Fruit fly (Drosophila melanogaster) whole organism, embryonic: ENCODE results near the gene Gbs-76A.

ENCODE experiments used
- Asciz ChIP-seq: fragments of 200-800 bp; sonication (Bioruptor generic); optimal IDR thresholded peaks from 2 replicates; lab custom pipeline; 2017; ENCODE audit warnings: missing biosample characterization, mild to moderate bottlenecking, missing genetic modification characterization, missing genetic modification reagents
- Atf3 ChIP-seq: fragments of 200-800 bp; sonication (Bioruptor generic); optimal IDR thresholded peaks from 3 replicates; lab custom pipeline; 2016; ENCODE audit warnings: missing biosample characterization, missing genetic modification characterization
- CG10321 ChIP-seq: fragments of 200-800 bp; sonication (Bioruptor generic); IDR thresholded peaks from 2 replicates; pipeline ENCODE4 v1.3.6; 2022; ENCODE audit warnings: missing biosample characterization, missing genetic modification characterization
- CG11398 ChIP-seq: fragments of 200-800 bp; sonication (Bioruptor generic); optimal IDR thresholded peaks from 2 replicates; lab custom pipeline; 2016; ENCODE audit warnings: missing biosample characterization, missing genetic modification characterization
- CG12219 ChIP-seq: fragments of 200-800 bp; sonication (Bioruptor generic); optimal IDR thresholded peaks from 3 replicates; lab custom pipeline; 2018; ENCODE audit warnings: missing biosample characterization, mild to moderate bottlenecking, missing genetic modification characterization
- CG12299 ChIP-seq: fragments of 200-800 bp; sonication (Bioruptor generic); optimal IDR thresholded peaks from 2 replicates; lab custom pipeline; 2018; ENCODE audit warnings: missing biosample characterization, mild to moderate bottlenecking, missing genetic modification characterization
- CG1233 ChIP-seq: fragments of 200-800 bp; sonication (Bioruptor generic); optimal IDR thresholded peaks from 4 replicates; lab custom pipeline; 2018; ENCODE audit warnings: missing biosample characterization, mild to moderate bottlenecking, missing genetic modification characterization
- CG12942 ChIP-seq: fragments of 200-800 bp; sonication (Bioruptor generic); optimal IDR thresholded peaks from 3 replicates; lab custom pipeline; 2016; ENCODE audit warnings: missing biosample characterization, missing genetic modification characterization
- CG13123 ChIP-seq: fragments of 200-800 bp; sonication (Bioruptor generic); optimal IDR thresholded peaks from 2 replicates; lab custom pipeline; 2016; ENCODE audit warnings: missing biosample characterization, missing genetic modification characterization
- CG13287 ChIP-seq: fragments of 200-800 bp; sonication (Bioruptor generic); IDR thresholded peaks from 2 replicates; pipeline ENCODE4 v1.3.6; 2022; ENCODE audit warnings: missing biosample characterization, missing genetic modification characterization; ENCODE audit not compliant: partially characterized antibody
- CG13894 ChIP-seq: fragments of 200-800 bp; sonication (Bioruptor generic); optimal IDR thresholded peaks from 3 replicates; lab custom pipeline; 2018; ENCODE audit warnings: missing biosample characterization, mild to moderate bottlenecking, missing genetic modification characterization, moderate library complexity
- CG15073 ChIP-seq: fragments of 200-800 bp; sonication (Bioruptor generic); optimal IDR thresholded peaks from 2 replicates; lab custom pipeline; 2016; ENCODE audit warnings: missing biosample characterization, missing genetic modification characterization
- CG16815 ChIP-seq: fragments of 200-800 bp; sonication (Bioruptor generic); optimal IDR thresholded peaks from 3 replicates; lab custom pipeline; 2017; ENCODE audit warnings: missing biosample characterization, mild to moderate bottlenecking, missing genetic modification characterization
- CG16863 ChIP-seq: fragments of 200-800 bp; sonication (Bioruptor generic); optimal IDR thresholded peaks from 3 replicates; lab custom pipeline; 2016; ENCODE audit warnings: missing biosample characterization, missing genetic modification characterization
- CG17912 ChIP-seq: fragments of 200-800 bp; sonication (Bioruptor generic); optimal IDR thresholded peaks from 2 replicates; lab custom pipeline; 2018; ENCODE audit warnings: missing biosample characterization, mild to moderate bottlenecking, missing genetic modification characterization
- CG18619 ChIP-seq: fragments of 200-800 bp; sonication (Bioruptor generic); optimal IDR thresholded peaks from 3 replicates; lab custom pipeline; 2017; ENCODE audit warnings: missing biosample characterization, mild to moderate bottlenecking, missing genetic modification characterization
- CG2120 ChIP-seq: fragments of 200-800 bp; sonication (Bioruptor generic); optimal IDR thresholded peaks from 3 replicates; lab custom pipeline; 2016; ENCODE audit warnings: missing biosample characterization, missing genetic modification characterization
- CG31365 ChIP-seq: fragments of 200-800 bp; sonication (Bioruptor generic); optimal IDR thresholded peaks from 2 replicates; lab custom pipeline; 2018; ENCODE audit warnings: missing biosample characterization, mild to moderate bottlenecking, missing genetic modification characterization
- CG6254 ChIP-seq: fragments of 200-800 bp; sonication (Bioruptor generic); optimal IDR thresholded peaks from 3 replicates; lab custom pipeline; 2017; ENCODE audit warnings: mild to moderate bottlenecking, missing biosample characterization, missing genetic modification reagents, missing genetic modification characterization
- CG6683 ChIP-seq: fragments of 200-800 bp; sonication (Bioruptor generic); optimal IDR thresholded peaks from 2 replicates; lab custom pipeline; 2017; ENCODE audit warnings: missing biosample characterization, mild to moderate bottlenecking, missing genetic modification characterization, missing genetic modification reagents
- CG6854 ChIP-seq: fragments of 200-800 bp; sonication (Bioruptor generic); optimal IDR thresholded peaks from 3 replicates; lab custom pipeline; 2017; ENCODE audit warnings: missing biosample characterization, mild to moderate bottlenecking, missing genetic modification characterization
- CG7987 ChIP-seq: fragments of 200-800 bp; sonication (Bioruptor generic); optimal IDR thresholded peaks from 2 replicates; lab custom pipeline; 2018; ENCODE audit warnings: missing biosample characterization, mild to moderate bottlenecking, missing genetic modification characterization, moderate library complexity
- CG8478 ChIP-seq: fragments of >200 bp; optimal IDR thresholded peaks from 2 replicates; lab custom pipeline; 2018
- Hey ChIP-seq: fragments of 200-800 bp; sonication (Bioruptor generic); optimal IDR thresholded peaks from 3 replicates; lab custom pipeline; 2018; ENCODE audit warnings: missing biosample characterization, mild to moderate bottlenecking, missing genetic modification characterization
- Hmr ChIP-seq: fragments of 200-800 bp; sonication (Bioruptor generic); optimal IDR thresholded peaks from 3 replicates; lab custom pipeline; 2017; ENCODE audit warnings: mild to moderate bottlenecking, missing biosample characterization, missing genetic modification reagents, missing genetic modification characterization
- Hr51 ChIP-seq, 2 experiments: fragments of 200-800 bp; sonication (Bioruptor generic); optimal IDR thresholded peaks; 2 replicates in 1 of 2; 3 replicates in 1 of 2; lab custom pipeline; 2016 to 2018; ENCODE audit warnings: missing biosample characterization in 2 of 2, missing genetic modification characterization in 2 of 2, mild to moderate bottlenecking in 1 of 2, moderate library complexity in 1 of 2
- Side ChIP-seq: fragments of 200-800 bp; sonication (Bioruptor generic); optimal IDR thresholded peaks from 2 replicates; lab custom pipeline; 2016; ENCODE audit warnings: missing biosample characterization, missing genetic modification characterization
- Sry-δ ChIP-seq: fragments of 200-800 bp; sonication (Bioruptor generic); optimal IDR thresholded peaks from 2 replicates; lab custom pipeline; 2016; ENCODE audit warnings: missing biosample characterization, missing genetic modification characterization
- caup ChIP-seq: fragments of 200-800 bp; sonication (Bioruptor generic); optimal IDR thresholded peaks from 3 replicates; lab custom pipeline; 2017; ENCODE audit warnings: missing biosample characterization, mild to moderate bottlenecking, missing genetic modification characterization, moderate library complexity; ENCODE audit not compliant: severe bottlenecking
- chif ChIP-seq, 2 experiments: fragments of 200-800 bp; sonication (Bioruptor generic); optimal IDR thresholded peaks; 3 replicates each; lab custom pipeline; 2016; ENCODE audit warnings: missing biosample characterization in 2 of 2, missing genetic modification characterization in 2 of 2
- cwo ChIP-seq: fragments of 200-800 bp; sonication (Bioruptor generic); optimal IDR thresholded peaks from 3 replicates; lab custom pipeline; 2017; ENCODE audit warnings: missing biosample characterization, missing genetic modification characterization, mild to moderate bottlenecking, moderate library complexity, missing genetic modification reagents
- disco-r ChIP-seq: fragments of 200-800 bp; sonication (Bioruptor generic); optimal IDR thresholded peaks from 2 replicates; lab custom pipeline; 2016; ENCODE audit warnings: missing biosample characterization, missing genetic modification characterization
- eyg ChIP-seq: fragments of 200-800 bp; sonication (Bioruptor generic); optimal IDR thresholded peaks from 3 replicates; lab custom pipeline; 2016; ENCODE audit warnings: missing biosample characterization, missing genetic modification characterization
- kni ChIP-seq: fragments of 200-800 bp; sonication (Bioruptor generic); optimal IDR thresholded peaks from 3 replicates; lab custom pipeline; 2017; ENCODE audit warnings: mild to moderate bottlenecking, missing biosample characterization, missing genetic modification reagents, missing genetic modification characterization
- knrl ChIP-seq: fragments of 200-800 bp; sonication (Bioruptor generic); IDR thresholded peaks from 3 replicates; pipeline ENCODE4 v1.3.6; 2022; ENCODE audit warnings: missing biosample characterization, missing genetic modification characterization; ENCODE audit not compliant: partially characterized antibody
- pho ChIP-seq: fragments of 200-800 bp; sonication (Bioruptor generic); optimal IDR thresholded peaks from 2 replicates; lab custom pipeline; 2016; ENCODE audit warnings: missing biosample characterization, missing genetic modification characterization
- pnt ChIP-seq: fragments of 200-800 bp; sonication (Bioruptor generic); optimal IDR thresholded peaks from 3 replicates; lab custom pipeline; 2016; ENCODE audit warnings: missing biosample characterization, missing genetic modification characterization
- pzg ChIP-seq: fragments of 200-800 bp; sonication (Bioruptor generic); optimal IDR thresholded peaks from 3 replicates; lab custom pipeline; 2018; ENCODE audit warnings: missing biosample characterization, mild to moderate bottlenecking, missing genetic modification characterization, moderate library complexity
- run ChIP-seq: fragments of 200-800 bp; sonication (Bioruptor generic); optimal IDR thresholded peaks from 3 replicates; lab custom pipeline; 2018; ENCODE audit warnings: missing biosample characterization, mild to moderate bottlenecking, missing genetic modification characterization
- seq ChIP-seq: fragments of 200-800 bp; sonication (Bioruptor generic); IDR thresholded peaks from 2 replicates; pipeline ENCODE4 v1.3.6; 2022; ENCODE audit warnings: missing biosample characterization, missing genetic modification characterization
- stc ChIP-seq: fragments of 200-800 bp; sonication (Bioruptor generic); IDR thresholded peaks from 2 replicates; pipeline ENCODE4 v1.3.6; 2022; ENCODE audit warnings: missing biosample characterization, missing genetic modification characterization
- tx ChIP-seq: fragments of 200-800 bp; sonication (Bioruptor generic); optimal IDR thresholded peaks from 2 replicates; lab custom pipeline; 2016; ENCODE audit warnings: missing biosample characterization, missing genetic modification characterization
- unpg ChIP-seq: fragments of 200-800 bp; sonication (Bioruptor generic); optimal IDR thresholded peaks from 3 replicates; lab custom pipeline; 2018; ENCODE audit warnings: missing biosample characterization, mild to moderate bottlenecking, missing genetic modification characterization, moderate library complexity
- vfl ChIP-seq: fragments of 200-800 bp; sonication (Bioruptor generic); optimal IDR thresholded peaks from 2 replicates; lab custom pipeline; 2016; ENCODE audit warnings: missing biosample characterization, missing genetic modification characterization
- wek ChIP-seq: fragments of 200-800 bp; sonication (Bioruptor generic); optimal IDR thresholded peaks from 3 replicates; lab custom pipeline; 2018; ENCODE audit warnings: missing biosample characterization, mild to moderate bottlenecking, missing genetic modification characterization, moderate library complexity

Gene Gbs-76A

dm6 chr3L:19337398-19338086 is 45.0 kb upstream of the Gbs-76A start, which contains the start of gene pip (continued):
- TF ChIP-seq CG16863 (GFP tag; lab: Kevin White, UChicago) (peak; percentile 21), chif (GFP tag; optimal IDR thresholded peaks at IDR 0.05; lab: Kevin White, UChicago) (peak in 1 of 2 experiments; percentile 14), pzg (GFP tag; lab: Kevin White, UChicago) (no peak), eyg (peak; percentile 63), Hey (peak; percentile 30), cwo (peak; percentile 20), CG11398 (GFP tag; lab: Kevin White, UChicago) (peak; percentile 58), CG7987 (peak; percentile 72), Side (peak; percentile 50), CG1233 (peak; percentile 65), CG13123 (GFP tag; lab: Kevin White, UChicago) (peak; percentile 8), CG6854 (peak; percentile 68), disco-r (no peak), pho (GFP tag; lab: Kevin White, UChicago) (peak; percentile 55), CG2120 (GFP tag; lab: Kevin White, UChicago) (peak; percentile 50), caup (peak; percentile 84), CG17912 (GFP tag; lab: Kevin White, UChicago) (no peak), tx (GFP tag; lab: Kevin White, UChicago) (no peak), CG8478 (lab: Kevin White, UChicago) (no peak), CG18619 (peak; percentile 43), vfl (no peak), CG15073 (GFP tag; lab: Kevin White, UChicago) (peak; percentile 86), pnt (GFP tag; lab: Kevin White, UChicago) (peak; percentile 24), Atf3 (GFP tag; lab: Kevin White, UChicago) (peak; percentile 8), CG31365 (tag; lab: Kevin White, UChicago) (peak; percentile 34), kni (GFP tag; lab: Kevin White, UChicago) (peak; percentile 74), CG16815 (no peak), unpg (GFP tag; lab: Kevin White, UChicago) (peak; percentile 41), Hmr (GFP tag; lab: Kevin White, UChicago) (peak; percentile 83), CG6254 (GFP tag; lab: Kevin White, UChicago) (peak; percentile 41), CG10321 (GFP tag; lab: Robert Waterston, UW) (0 out of 2 replicates have a peak, but pooled peaks have one; percentile 28), CG13894 (tag; lab: Kevin White, UChicago) (peak; percentile 6), CG6683 (GFP tag; lab: Kevin White, UChicago) (peak; percentile 51), Sry-δ (GFP tag; lab: Kevin White, UChicago) (peak; percentile 9), CG12942 (GFP tag; lab: Kevin White, UChicago) (peak; percentile 21), seq (peak; percentile 41; the same call in 1 of the 2 replicates), CG13287 (GFP tag; lab: Robert Waterston, UW) (no peak), knrl (no peak), Hr51 (GFP tag; optimal IDR thresholded peaks at IDR 0.05; lab: Kevin White, UChicago) (peak in 1 of 2 experiments; percentile 53), wek (peak; percentile 85), CG12299 (tag; lab: Kevin White, UChicago) (peak; percentile 52), Asciz (GFP tag; lab: Kevin White, UChicago) (peak; percentile 63), run (peak; percentile 2), CG12219 (GFP tag; lab: Kevin White, UChicago) (peak; percentile 40), stc (GFP tag; lab: Robert Waterston, UW) (no peak; the same call in 1 of the 2 replicates)
- TF ChIP-seq, all 482 proteins: peak for 153
